Worm (Caenorhabditis elegans) whole organism, early embryonic: ENCODE results near the gene prp-18.

ENCODE experiments used
- B0310.2 ChIP-seq: sonication (generic microtip); optimal IDR thresholded peaks from 2 replicates; lab custom pipeline; 2016; ENCODE audit warnings: mild to moderate bottlenecking, missing genetic modification characterization, missing compliant biosample characterization
- F13C5.2 ChIP-seq: sonication (generic microtip); optimal IDR thresholded peaks from 2 replicates; lab custom pipeline; 2017; ENCODE audit warnings: mild to moderate bottlenecking, missing genetic modification characterization, inconsistent platforms, missing compliant biosample characterization
- aly-1 ChIP-seq: sonication (generic microtip); optimal IDR thresholded peaks from 2 replicates; lab custom pipeline; 2016; ENCODE audit warnings: missing genetic modification characterization, missing compliant biosample characterization
- ama-1 ChIP-seq: fragments of 150-350 bp; optimal IDR thresholded peaks from 2 replicates; lab custom pipeline; 2014
- ceh-13 ChIP-seq: fragments of 200-800 bp; sonication (Bioruptor generic); optimal IDR thresholded peaks from 2 replicates; lab custom pipeline; 2018; ENCODE audit warnings: mild to moderate bottlenecking, missing genetic modification characterization, missing compliant biosample characterization
- ceh-36 ChIP-seq: sonication (generic microtip); optimal IDR thresholded peaks from 2 replicates; lab custom pipeline; 2016; ENCODE audit warnings: missing genetic modification characterization, inconsistent platforms, missing compliant biosample characterization
- ets-7 ChIP-seq: sonication (generic microtip); optimal IDR thresholded peaks from 2 replicates; lab custom pipeline; 2016; ENCODE audit warnings: missing genotype, missing genetic modification characterization, missing compliant biosample characterization
- flt-1 ChIP-seq: fragments of 200-800 bp; sonication (Bioruptor generic); IDR thresholded peaks from 2 replicates; pipeline ENCODE4 v1.3.6; 2022; ENCODE audit warnings: missing genetic modification characterization, missing compliant biosample characterization
- hmbx-1 ChIP-seq: sonication (generic microtip); optimal IDR thresholded peaks from 2 replicates; lab custom pipeline; 2016; ENCODE audit warnings: mild to moderate bottlenecking, missing genetic modification characterization, missing compliant biosample characterization
- hmg-4 ChIP-seq: fragments of 200-800 bp; sonication (Bioruptor generic); optimal IDR thresholded peaks from 2 replicates; lab custom pipeline; 2018; ENCODE audit warnings: mild to moderate bottlenecking, missing genetic modification characterization, missing compliant biosample characterization
- hnd-1 ChIP-seq: sonication (generic microtip); optimal IDR thresholded peaks from 2 replicates; lab custom pipeline; 2016; ENCODE audit warnings: missing genetic modification characterization, missing compliant biosample characterization
- pes-1 ChIP-seq: fragments of 200-800 bp; sonication (Bioruptor generic); IDR thresholded peaks from 2 replicates; pipeline ENCODE4 v1.3.6; 2022; ENCODE audit warnings: missing genetic modification reagents, missing genetic modification characterization, missing compliant biosample characterization
- scrt-1 ChIP-seq: fragments of 200-800 bp; sonication (Bioruptor generic); IDR thresholded peaks from 2 replicates; pipeline ENCODE4 v1.3.6; 2022; ENCODE audit warnings: missing genetic modification characterization, missing compliant biosample characterization
- sea-1 ChIP-seq: fragments of 200-800 bp; sonication (Bioruptor generic); conservative IDR thresholded peaks from 2 replicates; pipeline ENCODE4 v1.3.6; 2022; ENCODE audit warnings: missing genetic modification characterization, missing compliant biosample characterization
- tbx-11 ChIP-seq: fragments of 200-800 bp; sonication (Bioruptor generic); IDR thresholded peaks from 2 replicates; pipeline ENCODE4 v1.3.6; 2022; ENCODE audit warnings: missing genetic modification characterization, missing compliant biosample characterization
- tbx-37 ChIP-seq: fragments of 200-800 bp; sonication (Bioruptor generic); conservative IDR thresholded peaks from 2 replicates; pipeline ENCODE4 v1.3.6; 2022; ENCODE audit warnings: missing genetic modification reagents, missing genetic modification characterization, missing compliant biosample characterization
- tra-4 ChIP-seq: sonication (generic microtip); optimal IDR thresholded peaks from 2 replicates; lab custom pipeline; 2017; ENCODE audit warnings: missing genetic modification characterization, missing compliant biosample characterization

The prp-18 gene

ce11 chrIV:9916224-9916623, 32.0 kb upstream of the prp-18 start, which contains the start of gene bed-3:
TSS of gene bed-3 (plus strand) at chrIV:9916524.
- TF ChIP-seq scrt-1 (no peak), pes-1 (GFP tag; lab: Robert Waterston, UW) (no peak), ets-7 (tag; lab: Kevin White, UChicago) (no peak), tbx-37 (GFP tag; lab: Robert Waterston, UW) (no peak), F13C5.2 (tag; lab: Kevin White, UChicago) (no peak), tra-4 (tag; lab: Kevin White, UChicago) (no peak), hmbx-1 (tag; lab: Kevin White, UChicago) (no peak), flt-1 (GFP tag; lab: Robert Waterston, UW) (no peak), hnd-1 (no peak), sea-1 (GFP tag; lab: Robert Waterston, UW) (no peak), ceh-36 (tag; lab: Kevin White, UChicago) (no peak)

- no peak for TF ChIP-seq hmg-4 (GFP tag; lab: Kevin White, UChicago)
- TF ChIP-seq hnd-1 = no peak
- TF ChIP-seq scrt-1 = no peak
- no peak for TF ChIP-seq ceh-13
- no peak for TF ChIP-seq flt-1 (GFP tag; lab: Robert Waterston, UW)
- TF ChIP-seq ama-1 (lab: Kevin White, UChicago) = no peak
- TF ChIP-seq tra-4 (tag; lab: Kevin White, UChicago) = no peak
- no peak for TF ChIP-seq tbx-37 (GFP tag; lab: Robert Waterston, UW)
- no peak for TF ChIP-seq ets-7 (tag; lab: Kevin White, UChicago)
- no peak for TF ChIP-seq tbx-11
- no peak for TF ChIP-seq ceh-36 (tag; lab: Kevin White, UChicago)
- TF ChIP-seq sea-1 (GFP tag; lab: Robert Waterston, UW) = no peak
These were observed 30.9 kb upstream of the prp-18 start for ce11 chrIV:9915128-9915527.

- no peak for TF ChIP-seq pes-1 (GFP tag; lab: Robert Waterston, UW)
- no peak for TF ChIP-seq tbx-11
- TF ChIP-seq hnd-1 = no peak
- no peak for TF ChIP-seq sea-1 (GFP tag; lab: Robert Waterston, UW)
- TF ChIP-seq ets-7 (tag; lab: Kevin White, UChicago) = no peak
- TF ChIP-seq F13C5.2 (tag; lab: Kevin White, UChicago) = no peak
- TF ChIP-seq B0310.2 (tag; lab: Kevin White, UChicago) = no peak
- no peak for TF ChIP-seq ama-1 (lab: Kevin White, UChicago)
- TF ChIP-seq hmg-4 (GFP tag; lab: Kevin White, UChicago) = no peak
- no peak for TF ChIP-seq tra-4 (tag; lab: Kevin White, UChicago)
These were observed 28.9 kb upstream of the prp-18 start for ce11 chrIV:9913064-9913463.

ce11 chrIV:9903608-9904007, 19.4 kb upstream of the prp-18 start, which contains the start of gene best-13:
TSS of gene best-13 (plus strand) at chrIV:9903908.
- no peak for TF ChIP-seq flt-1 (GFP tag; lab: Robert Waterston, UW)
- no peak for TF ChIP-seq ets-7 (tag; lab: Kevin White, UChicago)
- TF ChIP-seq scrt-1 = no peak
- TF ChIP-seq tbx-11 = no peak
- no peak for TF ChIP-seq tbx-37 (GFP tag; lab: Robert Waterston, UW)
- no peak for TF ChIP-seq aly-1 (tag; lab: Kevin White, UChicago)
- no peak for TF ChIP-seq hmbx-1 (tag; lab: Kevin White, UChicago)
- TF ChIP-seq hmg-4 (GFP tag; lab: Kevin White, UChicago) = no peak
- no peak for TF ChIP-seq pes-1 (GFP tag; lab: Robert Waterston, UW)
- TF ChIP-seq hnd-1 = no peak
- no peak for TF ChIP-seq ama-1 (lab: Kevin White, UChicago)
- TF ChIP-seq tra-4 (tag; lab: Kevin White, UChicago) = no peak
- TF ChIP-seq ceh-36 (tag; lab: Kevin White, UChicago) = no peak
- TF ChIP-seq B0310.2 (tag; lab: Kevin White, UChicago) = no peak
- TF ChIP-seq F13C5.2 (tag; lab: Kevin White, UChicago) = no peak
- no peak for TF ChIP-seq sea-1 (GFP tag; lab: Robert Waterston, UW)
- TF ChIP-seq ceh-13 = no peak

ce11 chrIV:9899227-9899626, 15.0 kb upstream of the prp-18 start:
- no peak for TF ChIP-seq F13C5.2 (tag; lab: Kevin White, UChicago)
- TF ChIP-seq hmg-4 (GFP tag; lab: Kevin White, UChicago) = no peak
- no peak for TF ChIP-seq ama-1 (lab: Kevin White, UChicago)
- no peak for TF ChIP-seq tra-4 (tag; lab: Kevin White, UChicago)
- TF ChIP-seq tbx-37 (GFP tag; lab: Robert Waterston, UW) = no peak
- no peak for TF ChIP-seq scrt-1
- TF ChIP-seq B0310.2 (tag; lab: Kevin White, UChicago) = no peak
- TF ChIP-seq ceh-36 (tag; lab: Kevin White, UChicago) = no peak
- TF ChIP-seq flt-1 (GFP tag; lab: Robert Waterston, UW) = no peak
- TF ChIP-seq ets-7 (tag; lab: Kevin White, UChicago) = no peak

- TF ChIP-seq ets-7 (tag; lab: Kevin White, UChicago) = no peak
- TF ChIP-seq flt-1 (GFP tag; lab: Robert Waterston, UW) = no peak
- no peak for TF ChIP-seq ceh-36 (tag; lab: Kevin White, UChicago)
- TF ChIP-seq F13C5.2 (tag; lab: Kevin White, UChicago) = no peak
- no peak for TF ChIP-seq ceh-13
- no peak for TF ChIP-seq pes-1 (GFP tag; lab: Robert Waterston, UW)
- TF ChIP-seq hnd-1 = no peak
- TF ChIP-seq tbx-11 = no peak
- TF ChIP-seq scrt-1 = no peak
- TF ChIP-seq hmbx-1 (tag; lab: Kevin White, UChicago) = no peak
- no peak for TF ChIP-seq hmg-4 (GFP tag; lab: Kevin White, UChicago)
- no peak for TF ChIP-seq sea-1 (GFP tag; lab: Robert Waterston, UW)
These were observed 14.5 kb upstream of the prp-18 start, which contains the start of gene tbc-3 for ce11 chrIV:9898712-9899111. TSS of gene tbc-3 (plus strand) at chrIV:9899012.

- no peak for TF ChIP-seq hmbx-1 (tag; lab: Kevin White, UChicago)
These were observed 10.9 kb upstream of the prp-18 start, which contains the start of gene ssp-32 for ce11 chrIV:9895088-9895487. TSS of gene ssp-32 (plus strand) at chrIV:9895388.
